Fruit fly (Drosophila melanogaster): ENCODE measurements around the gene ND-15.

The ND-15 gene

dm6 chr2L:106540-106939 is 8.0 kb upstream of the ND-15 start, which contains the start of the genes Nhe1 and Sam-S (continued):
- TF ChIP-seq Sox100B (GFP tag; optimal IDR thresholded peaks at IDR 0.05) = no peak
- no peak for TF ChIP-seq CG8924 (tag; optimal IDR thresholded peaks at IDR 0.05)
- no peak for TF ChIP-seq Hr3 (GFP tag; optimal IDR thresholded peaks at IDR 0.05)
- peak; percentile 8 for TF ChIP-seq CG1603 (tag; optimal IDR thresholded peaks at IDR 0.05)
- no peak for TF ChIP-seq Xrp1 (GFP tag; IDR thresholded peaks at IDR 0.05)
- 0 out of 3 replicates have a peak, but pooled peaks have one; percentile 27 for TF ChIP-seq CG6791 (GFP tag; IDR thresholded peaks at IDR 0.05; ENCODE audit: partially characterized antibody)
- no peak for TF ChIP-seq Bdp1 (GFP tag; optimal IDR thresholded peaks at IDR 0.05)
- no peak for TF ChIP-seq ERR (GFP tag; optimal IDR thresholded peaks at IDR 0.05)
- TF ChIP-seq exex (tag; optimal IDR thresholded peaks at IDR 0.05) = no peak
- TF ChIP-seq Bgb (GFP tag; IDR thresholded peaks at IDR 0.05; ENCODE audit: partially characterized antibody) = 0 out of 2 replicates have a peak, but pooled peaks have one; percentile 10
- no peak for TF ChIP-seq CG3847 (GFP tag; IDR thresholded peaks at IDR 0.05)
- TF ChIP-seq CG3065 (GFP tag; optimal IDR thresholded peaks at IDR 0.05) = no peak
- no peak for TF ChIP-seq CG18262 (tag; optimal IDR thresholded peaks at IDR 0.05)
- TF ChIP-seq seq (GFP tag; IDR thresholded peaks at IDR 0.05) = no peak
- TF ChIP-seq Aef1 (GFP tag; IDR thresholded peaks at IDR 0.05) = no peak
- TF ChIP-seq sim (GFP tag; IDR thresholded peaks at IDR 0.05) = no peak
- no peak for TF ChIP-seq Fer3 (tag; optimal IDR thresholded peaks at IDR 0.05)
- no peak for TF ChIP-seq Sin3A (optimal IDR thresholded peaks at IDR 0.05)
- TF ChIP-seq crp (GFP tag; optimal IDR thresholded peaks at IDR 0.05) = peak in 1 of 2 experiments; percentile 78
- no peak for TF ChIP-seq Eip74EF (GFP tag; optimal IDR thresholded peaks at IDR 0.05)
- no peak for TF ChIP-seq Atf3 (GFP tag; optimal IDR thresholded peaks at IDR 0.05)
- no peak for TF ChIP-seq cato (GFP tag; optimal IDR thresholded peaks at IDR 0.05; ENCODE audit: borderline replicate concordance)
- no peak for TF ChIP-seq fd3F (GFP tag; optimal IDR thresholded peaks at IDR 0.05)
- TF ChIP-seq Dfd (GFP tag; optimal IDR thresholded peaks at IDR 0.05) = no peak
- TF ChIP-seq CG6689 (GFP tag; IDR thresholded peaks at IDR 0.05) = no peak
- TF ChIP-seq Bteb2 (GFP tag; optimal IDR thresholded peaks at IDR 0.05) = no peak
- TF ChIP-seq CG1647 (GFP tag; optimal IDR thresholded peaks at IDR 0.05) = no peak
- no peak for TF ChIP-seq CG8359 (GFP tag; optimal IDR thresholded peaks at IDR 0.05; ENCODE audit: borderline replicate concordance)
- no peak for TF ChIP-seq CG6175 (GFP tag; IDR thresholded peaks at IDR 0.05)
- peak; percentile 38 for TF ChIP-seq CG4617 (GFP tag; optimal IDR thresholded peaks at IDR 0.05; ENCODE audit: borderline replicate concordance)
- TF ChIP-seq CG2120 (GFP tag; optimal IDR thresholded peaks at IDR 0.05) = no peak
- TF ChIP-seq CG32767 (GFP tag; IDR thresholded peaks at IDR 0.05) = no peak
- TF ChIP-seq CG15514 (GFP tag; optimal IDR thresholded peaks at IDR 0.05) = peak; percentile 95
- peak; percentile 15 for TF ChIP-seq twi (tag; optimal IDR thresholded peaks at IDR 0.05)
- TF ChIP-seq Poxn (GFP tag; IDR thresholded peaks at IDR 0.05) = no peak
- no peak for TF ChIP-seq Meics (GFP tag; optimal IDR thresholded peaks at IDR 0.05)
- no peak for TF ChIP-seq CG12236 (GFP tag; optimal IDR thresholded peaks at IDR 0.05)
- no peak for TF ChIP-seq maf-S (GFP tag; optimal IDR thresholded peaks at IDR 0.05)
- TF ChIP-seq jing (GFP tag; optimal IDR thresholded peaks at IDR 0.05) = no peak
- TF ChIP-seq crol (GFP tag; IDR thresholded peaks at IDR 0.05) = no peak
- TF ChIP-seq dan (GFP tag; IDR thresholded peaks at IDR 0.05) = no peak
- no peak for TF ChIP-seq HmgZ (tag; optimal IDR thresholded peaks at IDR 0.05)

dm6 chr2L:107032-107431 is 7.5 kb upstream of the ND-15 start:
- TF ChIP-seq gfzf (GFP tag; optimal IDR thresholded peaks at IDR 0.05) (peak; percentile 25), sug (tag; optimal IDR thresholded peaks at IDR 0.05) (peak; percentile 81), CG34376 (GFP tag; optimal IDR thresholded peaks at IDR 0.05) (peak; percentile 42), grau (tag; optimal IDR thresholded peaks at IDR 0.05) (no peak), Pdp1 (GFP tag; optimal IDR thresholded peaks at IDR 0.05) (peak in 1 of 2 experiments; percentile 48), CG6791 (GFP tag; IDR thresholded peaks at IDR 0.05; ENCODE audit: partially characterized antibody) (0 out of 3 replicates have a peak, but pooled peaks have one; percentile 9), Jarid2 (GFP tag; optimal IDR thresholded peaks at IDR 0.05) (no peak), Med (GFP tag) (peak; percentile 38)
